ENCODE assay signal across 3 fruit fly cellular contexts in the genomic region with DNA sequence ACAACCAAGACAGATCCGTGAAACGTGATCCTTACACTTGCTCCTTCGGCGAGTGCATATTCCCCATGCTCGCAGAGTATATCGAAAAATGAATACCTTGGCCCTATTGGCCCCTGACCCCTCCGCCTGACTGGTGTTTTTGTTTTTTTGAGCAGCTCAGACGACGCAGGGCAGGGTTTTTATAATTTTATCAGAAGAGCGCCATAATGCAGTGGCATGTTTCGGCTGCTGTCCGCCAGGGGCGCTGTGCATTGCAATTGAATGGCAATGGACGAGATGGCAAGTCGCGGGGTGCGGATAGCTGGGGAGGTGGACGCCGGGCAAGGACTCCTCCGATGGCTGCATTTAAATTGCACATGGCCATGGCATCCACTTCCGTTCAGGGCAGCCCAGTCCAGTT.
TF ChIP-seq lines count a peak whose summit lies in the region.

No protein-coding gene starts in this region.

- peak; percentile 84 to 87 for TF ChIP-seq CTCF in S2 (optimal IDR thresholded peaks at IDR 0.05; lab: Kevin White, UChicago)
- TF ChIP-seq CTCF in whole organism, embryonic (GFP tag; optimal IDR thresholded peaks at IDR 0.05; lab: Kevin White, UChicago): peak; percentile 85

TF ChIP-seq in whole organism, embryonic, 481 proteins besides CTCF, POLR2A, EP300 and RAD21:
- 0 out of 3 replicates have a peak, but pooled peaks have one; percentile 21 for TF ChIP-seq ci (GFP tag; IDR thresholded peaks at IDR 0.05; lab: Robert Waterston, UW)
- TF ChIP-seq prd (optimal IDR thresholded peaks at IDR 0.05; lab: Kevin White, UChicago): no peak
- 0 out of 3 replicates have a peak, but pooled peaks have one; percentile 11 for TF ChIP-seq prd (GFP tag; IDR thresholded peaks at IDR 0.05; lab: Robert Waterston, UW)
- TF ChIP-seq Bgb (GFP tag; IDR thresholded peaks at IDR 0.05; lab: Robert Waterston, UW; ENCODE audit: partially characterized antibody): no peak
- peak; percentile 31 for TF ChIP-seq h (optimal IDR thresholded peaks at IDR 0.05; lab: Kevin White, UChicago)
- TF ChIP-seq Ets65A (GFP tag; lab: Kevin White, UChicago): peak; percentile 65
- peak; percentile 88 for TF ChIP-seq CG14965 (GFP tag; optimal IDR thresholded peaks at IDR 0.05; lab: Kevin White, UChicago; ENCODE audit: borderline replicate concordance)
TF ChIP-seq in whole organism, embryonic: peak in this region for 5.

TF ChIP-seq in whole organism, prepupa, 60 proteins besides CTCF, POLR2A, EP300 and RAD21:
- peak; percentile 24 for TF ChIP-seq Eip78C (GFP tag; lab: Kevin White, UChicago)
- TF ChIP-seq Gug (GFP tag; IDR thresholded peaks at IDR 0.05; lab: Robert Waterston, UW): no peak
- TF ChIP-seq CG6163 (GFP tag; IDR thresholded peaks at IDR 0.05; lab: Robert Waterston, UW): no peak
- TF ChIP-seq fd59A (GFP tag; optimal IDR thresholded peaks at IDR 0.05; lab: Kevin White, UChicago): no peak
- peak; percentile 6 for TF ChIP-seq svp (GFP tag; lab: Kevin White, UChicago)
- no peak for TF ChIP-seq CG10669 (GFP tag; optimal IDR thresholded peaks at IDR 0.05; lab: Kevin White, UChicago)
- TF ChIP-seq Hr39 (GFP tag; optimal IDR thresholded peaks at IDR 0.05; lab: Kevin White, UChicago): no peak
TF ChIP-seq in whole organism, prepupa: peak in this region for 2.
